Worm (Caenorhabditis elegans) whole organism, mixed stage, embryonic: ENCODE data around the gene gap-2.

Experiments
- ceh-43 ChIP-seq: fragments of 200-800 bp; sonication (Bioruptor generic); optimal IDR thresholded peaks from 2 replicates; lab custom pipeline; 2018; ENCODE audit warnings: mild to moderate bottlenecking, missing genetic modification characterization, moderate library complexity, missing compliant biosample characterization
- elt-3 ChIP-seq: fragments of 150-350 bp; optimal IDR thresholded peaks from 2 replicates; lab custom pipeline; 2014; ENCODE audit warnings: missing biosample characterization, missing genetic modification characterization
- nhr-237 ChIP-seq: fragments of 150-350 bp; optimal IDR thresholded peaks from 2 replicates; lab custom pipeline; 2014; ENCODE audit warnings: missing biosample characterization, missing genetic modification characterization
- unc-62 ChIP-seq: fragments of 150-350 bp; optimal IDR thresholded peaks from 2 replicates; lab custom pipeline; 2014; ENCODE audit warnings: missing biosample characterization, missing genetic modification reagents, missing genetic modification characterization

ce11 chrX:9443871-9444270 is 28.4 kb upstream of the gap-2 start:
- TF ChIP-seq nhr-237 (tag; lab: Kevin White, UChicago) (no peak), unc-62 (no peak), ceh-43 (GFP tag; lab: Kevin White, UChicago) (no peak), elt-3 (tag; lab: Kevin White, UChicago) (no peak)
